Worm (Caenorhabditis elegans) whole organism, L4/young adult: Measurements from ENCODE around the gene K08D9.10.

Experiments
- W03F9.2 ChIP-seq: fragments of 150-350 bp; optimal IDR thresholded peaks from 2 replicates; lab custom pipeline; 2014; ENCODE audit warnings: missing biosample characterization, missing genetic modification characterization
- dao-5 ChIP-seq: sonication (generic microtip); optimal IDR thresholded peaks from 2 replicates; lab custom pipeline; 2016; ENCODE audit warnings: missing genotype, missing genetic modification characterization, moderate library complexity, missing compliant biosample characterization
- him-1 ChIP-seq: sonication (generic microtip); optimal IDR thresholded peaks from 2 replicates; lab custom pipeline; 2016; ENCODE audit warnings: missing genotype, missing genetic modification reagents, missing genetic modification characterization, missing compliant biosample characterization

K08D9.10 gene

DNA sequence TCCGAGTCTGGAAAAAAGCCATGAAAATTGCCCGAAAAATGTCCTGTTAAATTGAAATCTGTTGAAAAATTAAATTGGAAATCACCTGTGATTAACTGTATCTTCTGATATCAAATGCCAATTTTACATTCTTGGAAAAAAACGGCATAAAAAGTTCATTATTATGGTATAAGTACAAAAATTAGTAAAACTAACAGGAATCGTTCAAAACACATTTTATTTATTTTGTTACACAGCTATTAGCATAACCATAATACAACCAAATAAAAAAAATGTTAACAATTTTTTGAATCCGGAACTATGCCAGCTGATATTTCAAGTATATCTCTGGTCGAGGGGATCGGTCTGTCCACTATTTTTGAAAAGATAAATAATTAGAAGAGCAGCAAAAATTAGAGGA lies at the start of gene K08D9.10:
Gene K08D9.10, plus strand, starts transcription at position 301 of the 400 bp plus-strand sequence.
- TF ChIP-seq him-1 (tag; lab: Kevin White, UChicago) (no peak), dao-5 (tag; lab: Kevin White, UChicago) (no peak), W03F9.2 (tag; lab: Kevin White, UChicago) (no peak)

DNA sequence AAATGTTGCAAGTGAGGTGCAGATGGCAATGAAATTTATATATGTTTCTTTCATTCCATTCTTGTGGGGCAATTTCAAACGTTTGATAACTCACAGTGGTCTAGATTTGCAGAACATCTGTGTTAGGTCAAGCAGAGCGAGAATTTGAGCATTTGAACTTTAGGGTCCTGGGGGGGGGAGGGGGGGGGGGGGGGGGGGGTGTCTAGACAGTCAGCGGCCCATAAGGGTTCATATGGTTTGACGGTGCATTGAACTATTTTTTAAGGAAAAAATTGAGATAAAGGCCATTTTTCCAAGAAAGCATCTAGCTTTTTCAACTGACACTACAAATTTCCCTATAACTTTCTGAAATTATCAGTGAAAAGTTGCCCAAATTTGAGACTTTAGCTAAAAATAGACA lies 44.8 kb upstream of the K08D9.10 start:
- no peak for TF ChIP-seq W03F9.2 (tag; lab: Kevin White, UChicago)
- no peak for TF ChIP-seq dao-5 (tag; lab: Kevin White, UChicago)
- no peak for TF ChIP-seq him-1 (tag; lab: Kevin White, UChicago)

DNA sequence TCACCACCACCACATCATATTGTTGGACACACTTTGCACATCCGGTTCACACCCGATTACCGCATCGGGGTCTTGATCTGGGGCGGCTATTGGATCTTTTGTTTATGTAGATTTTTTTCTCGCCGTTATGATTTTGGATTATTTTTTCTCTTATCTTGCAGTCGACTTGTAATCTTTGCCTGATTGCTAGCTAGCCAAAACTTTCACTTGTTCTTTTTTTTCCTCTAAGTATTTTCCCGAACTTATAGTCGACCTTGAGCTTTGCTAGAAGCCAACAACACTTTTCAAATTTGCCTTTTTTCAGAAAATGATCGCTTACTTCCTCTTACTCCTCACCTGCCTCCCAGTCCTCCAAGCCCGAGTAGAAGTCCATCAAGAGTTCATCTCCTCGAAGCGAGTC lies 42.7 kb upstream of the K08D9.10 start, which contains the start of gene lag-2:
Gene lag-2, plus strand, starts transcription at position 301 of the 400 bp plus-strand sequence.
- TF ChIP-seq him-1 (tag; lab: Kevin White, UChicago) (no peak), dao-5 (tag; lab: Kevin White, UChicago) (no peak), W03F9.2 (tag; lab: Kevin White, UChicago) (no peak)

DNA sequence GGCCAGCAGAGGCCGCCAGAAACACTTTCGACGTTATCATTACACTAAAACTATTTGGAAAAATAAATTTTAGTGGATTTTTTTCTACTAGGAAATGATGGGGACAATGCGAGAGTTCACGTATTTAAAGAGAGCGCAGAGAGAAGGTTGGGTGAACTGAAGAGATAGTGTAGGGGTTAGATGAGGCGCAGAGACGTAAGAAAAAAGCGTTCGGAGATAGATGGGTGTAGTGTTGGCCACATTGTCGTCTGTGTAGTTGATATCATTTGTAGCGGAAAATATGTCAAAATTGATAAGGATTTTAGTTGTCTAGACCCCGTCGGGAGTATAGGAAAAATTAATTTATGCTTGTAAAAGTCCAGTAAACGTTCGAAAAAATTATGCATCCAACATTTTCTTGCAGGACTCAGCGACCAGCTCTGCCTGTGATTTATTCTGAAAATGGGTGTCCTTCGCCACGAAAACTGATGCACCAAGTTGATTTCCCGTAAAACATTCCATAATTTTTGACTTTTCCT lies 37.5 kb upstream of the K08D9.10 start, which contains the start of the genes Y73C8B.3 and Y73C8B.9:
Gene Y73C8B.3, minus strand, starts transcription at position 147 of the 518 bp plus-strand sequence.
Gene Y73C8B.9, plus strand, starts transcription at position 468 of the 518 bp plus-strand sequence.
- TF ChIP-seq dao-5 (tag; lab: Kevin White, UChicago), result no peak
- TF ChIP-seq W03F9.2 (tag; lab: Kevin White, UChicago), result no peak
- TF ChIP-seq him-1 (tag; lab: Kevin White, UChicago), result no peak

DNA sequence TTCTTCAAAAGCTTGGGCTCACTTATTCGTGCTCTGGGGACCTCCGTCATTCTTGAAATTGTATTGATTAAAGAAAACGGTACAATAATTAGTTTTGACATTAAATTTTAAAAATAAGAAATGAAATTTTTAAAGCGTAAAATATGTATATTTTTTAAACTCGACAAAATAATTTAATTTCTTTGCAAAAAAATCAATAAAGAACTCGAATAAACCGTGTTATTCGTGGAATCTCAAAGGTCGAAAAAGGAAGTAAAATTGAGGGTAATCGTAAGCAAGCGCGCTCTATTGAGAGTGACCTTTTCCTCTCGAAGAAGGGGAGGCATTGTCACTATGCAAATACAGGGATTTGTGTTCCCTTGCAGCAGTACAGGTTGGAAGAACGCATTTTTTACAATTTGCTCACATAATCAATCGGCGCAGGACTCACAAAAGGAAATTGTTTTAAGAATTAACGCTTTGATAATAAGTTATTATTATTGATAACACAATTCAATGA lies 35.7 kb upstream of the K08D9.10 start, which contains the start of gene Y73C8B.2:
Gene Y73C8B.2, minus strand, starts transcription at position 51 of the 499 bp plus-strand sequence.
- TF ChIP-seq W03F9.2 (tag; lab: Kevin White, UChicago) (no peak), dao-5 (tag; lab: Kevin White, UChicago) (no peak), him-1 (tag; lab: Kevin White, UChicago) (no peak)

DNA sequence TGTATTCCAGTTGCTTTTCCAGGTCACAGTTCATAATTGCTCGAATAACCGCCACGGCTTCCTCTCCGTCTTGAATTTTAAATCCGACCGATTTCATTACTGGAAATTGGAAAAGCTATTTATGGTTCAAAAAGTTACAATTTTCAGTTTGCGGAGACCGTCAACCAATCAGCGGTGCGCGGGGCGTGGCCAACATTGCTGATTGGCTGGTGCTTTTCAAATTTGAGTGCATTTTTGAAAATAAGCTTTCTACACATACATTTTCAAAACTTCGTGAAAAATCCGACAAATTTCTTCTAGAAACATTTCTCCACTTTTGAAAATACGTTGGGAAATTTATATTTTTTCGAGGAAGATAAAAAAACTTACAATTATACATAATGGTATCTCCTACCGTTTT lies 34.9 kb upstream of the K08D9.10 start:
- no peak for TF ChIP-seq him-1 (tag; lab: Kevin White, UChicago)
- TF ChIP-seq W03F9.2 (tag; lab: Kevin White, UChicago), result no peak
- no peak for TF ChIP-seq dao-5 (tag; lab: Kevin White, UChicago)

DNA sequence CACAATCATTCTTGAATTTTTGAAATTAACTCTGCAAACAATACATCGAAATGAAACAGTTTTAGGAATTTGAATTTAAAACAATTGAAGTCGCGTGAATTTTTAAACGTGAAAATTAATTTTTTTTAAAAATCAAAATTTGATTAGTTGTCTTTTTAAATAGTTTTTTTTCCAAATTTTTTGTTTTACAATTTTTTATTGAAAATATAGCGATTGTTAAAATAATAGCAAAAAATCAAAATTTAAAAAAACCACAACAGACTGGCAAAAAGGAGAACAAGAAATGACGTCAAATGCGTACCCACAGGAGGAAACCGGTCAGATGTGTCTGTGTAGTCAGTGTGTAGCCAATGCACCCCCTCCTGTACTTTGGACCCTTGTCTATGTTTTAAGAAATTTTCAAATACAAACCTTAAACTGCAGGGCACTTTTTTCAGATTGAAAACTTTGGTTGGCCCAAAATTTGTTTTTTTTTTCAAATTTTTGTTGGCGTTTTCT lies 33.8 kb upstream of the K08D9.10 start, which contains the start of the genes Y73C8B.1 and Y73C8B.5:
Gene Y73C8B.1, minus strand, starts transcription at position 51 of the 498 bp plus-strand sequence.
Gene Y73C8B.5, plus strand, starts transcription at position 437 of the 498 bp plus-strand sequence.
- TF ChIP-seq him-1 (tag; lab: Kevin White, UChicago) (no peak), W03F9.2 (tag; lab: Kevin White, UChicago) (no peak), dao-5 (tag; lab: Kevin White, UChicago) (no peak)

DNA sequence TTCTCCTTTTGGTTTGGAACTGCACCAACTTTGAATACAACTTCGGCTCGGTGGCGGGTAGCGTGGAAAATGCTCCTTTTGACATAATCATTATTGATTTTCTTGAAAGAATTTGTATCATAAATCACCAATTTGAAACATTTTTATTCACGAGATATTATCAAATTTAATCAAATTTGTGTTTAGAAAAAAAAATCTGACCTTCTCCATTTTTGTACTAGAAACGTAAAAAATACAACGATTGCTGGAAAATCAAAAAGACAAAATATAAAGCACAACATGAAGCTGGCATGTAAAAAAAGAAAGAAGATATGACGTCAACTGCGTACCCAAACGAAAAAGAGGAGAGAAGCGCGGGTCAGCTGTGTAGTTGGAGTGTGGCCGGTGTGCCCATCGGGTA lies 30.4 kb upstream of the K08D9.10 start, which contains the start of gene K08D9.4:
Gene K08D9.4, minus strand, starts transcription at position 101 of the 400 bp plus-strand sequence.
- TF ChIP-seq dao-5 (tag; lab: Kevin White, UChicago) (no peak), W03F9.2 (tag; lab: Kevin White, UChicago) (no peak), him-1 (tag; lab: Kevin White, UChicago) (no peak)

DNA sequence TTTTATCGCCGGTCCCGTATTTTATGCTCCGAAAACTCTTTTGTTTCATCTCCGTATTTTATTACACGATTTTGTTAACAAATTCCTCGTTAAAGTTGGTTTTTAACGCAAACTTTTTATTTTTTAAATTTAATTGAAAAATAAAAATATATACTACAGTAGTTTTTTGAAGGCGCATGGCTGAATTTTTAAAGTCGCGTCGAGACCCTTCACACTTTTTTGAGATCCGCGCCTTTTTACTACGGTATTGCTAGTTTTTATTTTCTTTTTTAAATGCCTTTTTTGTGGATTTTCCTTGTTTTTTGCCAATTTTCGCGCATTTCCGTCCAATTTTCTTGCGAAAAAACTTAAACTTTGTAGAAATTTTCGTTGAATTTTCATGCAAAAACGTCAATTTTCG lies 26.3 kb upstream of the K08D9.10 start:
- TF ChIP-seq dao-5 (tag; lab: Kevin White, UChicago) (no peak), him-1 (tag; lab: Kevin White, UChicago) (no peak), W03F9.2 (tag; lab: Kevin White, UChicago) (no peak)

DNA sequence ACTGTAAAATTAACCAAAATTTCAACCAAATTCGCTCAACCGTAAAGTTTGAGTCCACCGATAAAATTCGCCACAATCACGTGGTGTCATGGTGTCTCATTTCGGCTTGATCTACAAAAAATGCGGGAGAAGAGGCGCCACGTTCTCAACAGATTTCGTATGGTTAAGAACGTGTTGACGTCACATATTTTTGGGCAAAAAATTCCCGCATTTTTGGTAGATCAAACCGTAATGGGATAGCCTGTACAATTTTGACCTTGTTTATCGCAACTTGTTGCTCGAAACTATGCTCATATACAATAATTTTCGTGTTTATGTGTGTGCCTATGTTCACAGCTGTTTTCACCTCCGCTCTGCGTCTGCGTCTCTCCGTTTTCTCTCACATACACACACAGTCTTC lies 21.8 kb upstream of the K08D9.10 start:
- TF ChIP-seq W03F9.2 (tag; lab: Kevin White, UChicago) (no peak), dao-5 (tag; lab: Kevin White, UChicago) (no peak), him-1 (tag; lab: Kevin White, UChicago) (no peak)

DNA sequence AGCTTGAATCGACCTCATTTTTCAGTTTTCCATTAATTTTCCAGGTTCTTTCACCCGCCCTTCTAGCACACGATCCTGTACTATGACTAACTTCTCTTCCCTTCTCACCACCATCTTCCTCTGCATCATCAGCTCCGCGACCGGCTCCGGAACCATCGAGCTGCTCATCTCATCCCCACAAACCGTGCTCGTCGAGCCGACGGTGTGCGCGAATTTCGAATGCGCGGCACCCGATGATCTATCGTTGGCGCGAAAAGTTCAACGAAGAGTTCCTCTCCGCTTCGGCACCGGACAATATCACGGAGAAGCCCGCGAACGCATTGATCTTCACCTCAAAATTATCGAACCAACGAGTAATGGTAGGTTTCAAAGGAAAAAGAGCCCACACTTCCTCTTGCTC lies 20.6 kb upstream of the K08D9.10 start, which contains the start of gene apx-1:
Gene apx-1, plus strand, starts transcription at position 50 of the 400 bp plus-strand sequence.
- TF ChIP-seq him-1 (tag; lab: Kevin White, UChicago) (no peak), W03F9.2 (tag; lab: Kevin White, UChicago) (no peak), dao-5 (tag; lab: Kevin White, UChicago) (no peak)

DNA sequence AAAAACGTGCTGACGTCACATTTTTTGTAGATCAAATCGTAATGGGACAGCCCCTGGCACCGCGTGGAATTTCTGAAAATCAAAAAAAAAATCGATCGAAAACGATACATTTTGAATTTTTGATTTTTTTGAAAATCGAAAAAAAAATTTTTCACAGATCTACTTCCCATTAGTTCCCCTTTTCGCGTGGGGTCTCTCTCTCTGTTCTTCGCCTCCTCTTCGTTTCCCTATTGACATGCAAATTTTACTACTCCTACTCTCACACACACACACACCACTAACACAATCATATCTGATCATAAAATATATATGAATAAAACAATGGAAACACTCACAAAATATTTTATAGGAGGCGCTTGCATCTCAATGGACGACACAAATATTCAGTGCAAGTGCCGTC lies 12.1 kb upstream of the K08D9.10 start:
- TF ChIP-seq dao-5 (tag; lab: Kevin White, UChicago), result no peak
- TF ChIP-seq him-1 (tag; lab: Kevin White, UChicago), result no peak
- no peak for TF ChIP-seq W03F9.2 (tag; lab: Kevin White, UChicago)

DNA sequence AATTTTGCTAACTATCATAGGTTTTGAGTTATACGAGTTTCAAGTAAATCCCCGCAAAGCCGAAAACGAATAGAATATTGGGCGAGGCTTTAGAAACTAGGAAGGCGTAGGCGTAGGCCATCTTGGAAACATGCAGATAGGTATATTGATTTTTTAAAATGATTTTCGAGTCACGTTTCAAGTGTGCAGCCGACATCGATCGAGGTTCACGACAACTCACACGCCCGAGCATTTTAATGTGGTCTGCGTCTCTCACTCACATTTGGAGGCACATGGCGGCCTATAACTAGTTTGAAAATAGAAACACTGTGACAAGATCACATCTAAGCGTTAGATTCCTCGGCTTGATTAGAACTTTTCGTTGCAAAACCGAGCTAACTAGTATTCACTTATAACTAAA lies 3.3 kb upstream of the K08D9.10 start, which contains the start of gene K08D9.2:
Gene K08D9.2, plus strand, starts transcription at position 301 of the 400 bp plus-strand sequence.
- TF ChIP-seq him-1 (tag; lab: Kevin White, UChicago) (no peak), W03F9.2 (tag; lab: Kevin White, UChicago) (no peak), dao-5 (tag; lab: Kevin White, UChicago) (no peak)
